Worm (Caenorhabditis elegans): Measurements from ENCODE around the gene K04G7.1.

Gene K04G7.1

ce11 chrIII:7155631-7156030 is 6.9 kb upstream of the K04G7.1 start (continued):
- TF ChIP-seq B0261.1 (tag; optimal IDR thresholded peaks at IDR 0.05) (no peak), K11D2.4 (GFP tag; IDR thresholded peaks at IDR 0.05) (peak; percentile 88), ztf-25 (GFP tag; IDR thresholded peaks at IDR 0.05) (no peak), F10E7.11 (tag; optimal IDR thresholded peaks at IDR 0.05) (no peak), nhr-90 (tag; optimal IDR thresholded peaks at IDR 0.05) (peak; percentile 19), ceh-58 (GFP tag; IDR thresholded peaks at IDR 0.05) (no peak), dpff-1 (tag; optimal IDR thresholded peaks at IDR 0.05) (no peak), atf-7 (tag; optimal IDR thresholded peaks at IDR 0.05) (peak; percentile 94), mxl-1 (tag; optimal IDR thresholded peaks at IDR 0.05) (no peak), B0336.3 (GFP tag; IDR thresholded peaks at IDR 0.05) (peak; percentile 87), snpc-1.1 (tag; optimal IDR thresholded peaks at IDR 0.05; ENCODE audit: insufficient read depth) (no peak), efl-1 (GFP tag; optimal IDR thresholded peaks at IDR 0.05) (no peak), ceh-27 (GFP tag; optimal IDR thresholded peaks at IDR 0.05) (peak; percentile 83), somi-1 (GFP tag; optimal IDR thresholded peaks at IDR 0.05) (peak; percentile 80), tlf-1 (GFP tag; optimal IDR thresholded peaks at IDR 0.05) (peak; percentile 60), hlh-12 (tag; optimal IDR thresholded peaks at IDR 0.05) (no peak), nhr-80 (tag; optimal IDR thresholded peaks at IDR 0.05) (peak; percentile 77), tbp1 (GFP tag; optimal IDR thresholded peaks at IDR 0.05) (peak; percentile 51), Y53G8AR.9 (GFP tag; conservative IDR thresholded peaks at IDR 0.05) (peak; percentile 59), T26A5.8 (tag; optimal IDR thresholded peaks at IDR 0.05) (no peak), attf-5 (GFP tag; optimal IDR thresholded peaks at IDR 0.05) (peak; percentile 80), madf-8 (GFP tag; conservative IDR thresholded peaks at IDR 0.05) (no peak), K12H6.12 (tag; optimal IDR thresholded peaks at IDR 0.05) (peak; percentile 94), athp-1 (tag; optimal IDR thresholded peaks at IDR 0.05) (peak; percentile 18), B0035.1 (tag; optimal IDR thresholded peaks at IDR 0.05) (no peak), egl-18 (GFP tag; IDR thresholded peaks at IDR 0.05) (no peak), nfya-1 (tag; optimal IDR thresholded peaks at IDR 0.05; ENCODE audit: borderline replicate concordance, insufficient read depth) (no peak), nhr-120 (GFP tag; IDR thresholded peaks at IDR 0.05) (no peak), rpc-1 (optimal IDR thresholded peaks at IDR 0.05) (no peak), rpc-1 (tag; optimal IDR thresholded peaks at IDR 0.05) (no peak), cebp-1 (GFP tag; IDR thresholded peaks at IDR 0.05) (no peak), cebp-1 (tag; optimal IDR thresholded peaks at IDR 0.05) (peak; percentile 88), snpc-3.4 (tag; optimal IDR thresholded peaks at IDR 0.05) (no peak), let-526 (GFP tag; IDR thresholded peaks at IDR 0.05) (peak; percentile 12; the same call in 1 of the 2 replicates), attf-3 (GFP tag; conservative IDR thresholded peaks at IDR 0.05) (peak; percentile 49), sea-2 (GFP tag; IDR thresholded peaks at IDR 0.05) (no peak), lag-1 (GFP tag; IDR thresholded peaks at IDR 0.05) (no peak), zfh-2 (GFP tag; conservative IDR thresholded peaks at IDR 0.05) (peak; percentile 81), C06A6.2 (GFP tag; conservative IDR thresholded peaks at IDR 0.05) (peak; percentile 82), nfya-2 (GFP tag; IDR thresholded peaks at IDR 0.05) (no peak), aptf-3 (GFP tag; IDR thresholded peaks at IDR 0.05) (no peak), lsy-27 (tag; optimal IDR thresholded peaks at IDR 0.05; ENCODE audit: borderline replicate concordance, insufficient read depth) (no peak), ztf-28 (GFP tag; IDR thresholded peaks at IDR 0.05) (no peak), akir-1 (GFP tag; optimal IDR thresholded peaks at IDR 0.05) (no peak), egrh-3 (GFP tag; IDR thresholded peaks at IDR 0.05) (peak; percentile 60; the same call in 1 of the 2 replicates), ztf-3 (GFP tag; optimal IDR thresholded peaks at IDR 0.05) (peak; percentile 45), ama-1 (optimal IDR thresholded peaks at IDR 0.05) (peak; percentile 3), ama-1 (GFP tag; optimal IDR thresholded peaks at IDR 0.05) (no peak), gei-17 (GFP tag; optimal IDR thresholded peaks at IDR 0.05) (peak; percentile 12), xnd-1 (tag; optimal IDR thresholded peaks at IDR 0.05) (no peak), lsl-1 (GFP tag; optimal IDR thresholded peaks at IDR 0.05) (peak; percentile 3)
